Worm (Caenorhabditis elegans): ENCODE data around the gene srlf-13.

The srlf-13 gene

DNA sequence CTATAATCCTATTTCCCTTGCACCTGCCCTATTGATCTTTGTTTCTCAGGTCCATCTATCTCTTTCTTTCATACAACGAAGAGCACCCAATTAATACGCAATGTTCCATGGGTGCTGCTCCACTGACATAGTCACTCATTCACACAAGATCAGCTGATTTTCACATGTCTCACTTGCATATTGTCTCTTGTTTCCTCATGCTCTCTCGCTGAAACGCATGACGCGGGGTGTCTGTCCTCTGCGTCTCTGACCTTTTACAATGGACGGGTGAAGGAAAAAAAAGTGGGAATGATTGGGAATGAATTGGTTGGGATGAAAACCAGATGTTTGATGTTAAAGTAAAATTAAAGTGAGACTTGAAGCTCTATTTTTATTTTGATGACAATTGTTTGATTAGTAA, 38.9 kb upstream of the srlf-13 start (continued):
- TF ChIP-seq unc-62 (GFP tag; optimal IDR thresholded peaks at IDR 0.05 in 1 of 2) (peak in 1 of 2 experiments; percentile 98), unc-62 (tag; optimal IDR thresholded peaks at IDR 0.05) (no peak), nhr-76 (tag; optimal IDR thresholded peaks at IDR 0.05) (no peak), R02D3.7 (tag; optimal IDR thresholded peaks at IDR 0.05) (no peak), egl-27 (tag; optimal IDR thresholded peaks at IDR 0.05) (no peak), mxl-3 (GFP tag; optimal IDR thresholded peaks at IDR 0.05) (peak; percentile 80), aha-1 (tag) (peak; percentile 75), lin-39 (tag; optimal IDR thresholded peaks at IDR 0.05) (no peak), snpc-4 (tag; optimal IDR thresholded peaks at IDR 0.05) (no peak), snpc-1.2 (GFP tag; IDR thresholded peaks at IDR 0.05) (peak; percentile 33; the same call in 1 of the 2 replicates), zag-1 (tag; optimal IDR thresholded peaks at IDR 0.05) (no peak), ama-1 (optimal IDR thresholded peaks at IDR 0.05) (peak; percentile 77), skn-1 (tag; optimal IDR thresholded peaks at IDR 0.05) (peak; percentile 9), hif-1 (tag; optimal IDR thresholded peaks at IDR 0.05) (peak in 1 of 2 experiments; percentile 62), nhr-41 (GFP tag; IDR thresholded peaks at IDR 0.05) (0 out of 2 replicates have a peak, but pooled peaks have one; percentile 29), mxl-2 (GFP tag; conservative IDR thresholded peaks at IDR 0.05) (peak; percentile 91), madf-9 (GFP tag; conservative IDR thresholded peaks at IDR 0.05) (peak; percentile 57; the same call in 1 of the 2 replicates), vab-7 (GFP tag; IDR thresholded peaks at IDR 0.05) (peak; percentile 54), set-16 (GFP tag; IDR thresholded peaks at IDR 0.05) (peak; percentile 49), ZK337.2 (GFP tag; IDR thresholded peaks at IDR 0.05) (no peak), hmg-1.1 (GFP tag; IDR thresholded peaks at IDR 0.05) (peak; percentile 78), attf-4 (tag; optimal IDR thresholded peaks at IDR 0.05) (peak; percentile 62), nhr-48 (tag; optimal IDR thresholded peaks at IDR 0.05) (peak; percentile 81)

ce11 chrIV:10934786-10935185, 38.4 kb upstream of the srlf-13 start:
- TF ChIP-seq unc-62 (GFP tag; optimal IDR thresholded peaks at IDR 0.05 in 1 of 2) (peak in 1 of 2 experiments; percentile 42), unc-62 (tag; optimal IDR thresholded peaks at IDR 0.05) (no peak), nhr-102 (tag; optimal IDR thresholded peaks at IDR 0.05) (no peak)

DNA sequence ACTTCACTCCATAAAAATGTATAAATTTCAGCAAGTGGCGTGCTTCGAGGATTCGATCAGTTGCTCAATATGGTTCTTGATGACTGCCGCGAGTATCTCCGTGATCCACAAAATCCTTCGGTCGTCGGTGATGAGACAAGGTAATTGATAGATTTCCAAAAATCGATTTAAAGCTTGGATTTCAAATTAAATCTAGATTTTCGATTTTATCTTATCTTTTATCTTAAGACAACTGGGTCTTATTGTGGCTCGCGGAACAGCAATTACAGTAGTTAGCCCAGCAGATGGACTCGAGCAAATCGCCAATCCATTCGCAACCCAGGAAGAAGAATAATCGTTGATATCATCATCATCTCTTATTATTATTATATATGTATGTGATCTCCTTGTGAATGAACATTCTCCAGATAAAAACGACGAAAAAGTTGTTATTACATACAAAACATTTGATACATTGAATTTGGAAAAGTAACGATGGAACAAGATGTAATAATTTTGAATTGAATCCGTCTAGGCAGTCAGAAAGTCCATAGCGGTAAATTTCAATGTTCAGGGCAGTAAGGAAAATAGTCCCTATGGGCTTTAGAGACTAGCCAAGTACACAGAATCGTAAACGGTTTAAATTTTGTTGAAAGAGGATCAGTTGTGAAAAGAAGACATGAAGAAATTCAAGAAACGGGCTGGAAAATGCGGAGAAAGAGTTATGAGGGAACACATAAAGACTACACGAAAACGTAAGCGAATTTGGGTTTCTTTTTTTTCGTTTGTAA, 37.5 kb upstream of the srlf-13 start:
- TF ChIP-seq rbr-2 (tag; optimal IDR thresholded peaks at IDR 0.05), result no peak
- no peak for TF ChIP-seq unc-39 (tag; optimal IDR thresholded peaks at IDR 0.05)
- TF ChIP-seq mxl-2 (GFP tag; conservative IDR thresholded peaks at IDR 0.05), result no peak
- no peak for TF ChIP-seq Y5F2A.4 (GFP tag; optimal IDR thresholded peaks at IDR 0.05)
- TF ChIP-seq spr-3 (GFP tag; optimal IDR thresholded peaks at IDR 0.05), result peak; percentile 61
- no peak for TF ChIP-seq egl-43 (GFP tag; IDR thresholded peaks at IDR 0.05)
- no peak for TF ChIP-seq tag-97 (GFP tag; IDR thresholded peaks at IDR 0.05)
- peak; percentile 40 for TF ChIP-seq gei-8 (GFP tag; optimal IDR thresholded peaks at IDR 0.05)
- TF ChIP-seq mdl-1 (tag; optimal IDR thresholded peaks at IDR 0.05), result no peak
- TF ChIP-seq mep-1 (tag; optimal IDR thresholded peaks at IDR 0.05), result peak; percentile 60
- TF ChIP-seq php-3 (GFP tag; IDR thresholded peaks at IDR 0.05), result no peak; the same call in 1 of the 2 replicates
- no peak for TF ChIP-seq zip-2 (tag; optimal IDR thresholded peaks at IDR 0.05)
- TF ChIP-seq Y48G9A.11 (GFP tag; IDR thresholded peaks at IDR 0.05), result no peak
- no peak for TF ChIP-seq ces-1 (GFP tag; optimal IDR thresholded peaks at IDR 0.05)
- no peak for TF ChIP-seq fos-1 (tag; optimal IDR thresholded peaks at IDR 0.05)
- TF ChIP-seq mxl-3 (GFP tag; optimal IDR thresholded peaks at IDR 0.05), result peak; percentile 18
- no peak for TF ChIP-seq F44E2.7 (GFP tag; IDR thresholded peaks at IDR 0.05)
- TF ChIP-seq snpc-1.2 (GFP tag; IDR thresholded peaks at IDR 0.05), result no peak
- no peak for TF ChIP-seq fkh-10 (GFP tag; optimal IDR thresholded peaks at IDR 0.05)
- TF ChIP-seq arid-1 (GFP tag; conservative IDR thresholded peaks at IDR 0.05), result peak; percentile 44; the same call in 1 of the 2 replicates
- no peak for TF ChIP-seq ceh-44 (GFP tag; IDR thresholded peaks at IDR 0.05)
- peak; percentile 65 for TF ChIP-seq ama-1 (optimal IDR thresholded peaks at IDR 0.05)
- TF ChIP-seq ctbp-1 (GFP tag; IDR thresholded peaks at IDR 0.05), result peak; percentile 58; the same call in 1 of the 2 replicates
- peak; percentile 32 for TF ChIP-seq F10B5.3 (tag; optimal IDR thresholded peaks at IDR 0.05)
- TF ChIP-seq F26F4.8 (GFP tag; conservative IDR thresholded peaks at IDR 0.05), result no peak
- peak; percentile 75 for TF ChIP-seq T26A8.4 (GFP tag; IDR thresholded peaks at IDR 0.05)
- TF ChIP-seq tra-1 (GFP tag; IDR thresholded peaks at IDR 0.05), result peak; percentile 62
- peak; percentile 78 for TF ChIP-seq sdz-12 (GFP tag; optimal IDR thresholded peaks at IDR 0.05)
